8 worm cellular contexts compared by ENCODE assay signal in the genomic region with DNA sequence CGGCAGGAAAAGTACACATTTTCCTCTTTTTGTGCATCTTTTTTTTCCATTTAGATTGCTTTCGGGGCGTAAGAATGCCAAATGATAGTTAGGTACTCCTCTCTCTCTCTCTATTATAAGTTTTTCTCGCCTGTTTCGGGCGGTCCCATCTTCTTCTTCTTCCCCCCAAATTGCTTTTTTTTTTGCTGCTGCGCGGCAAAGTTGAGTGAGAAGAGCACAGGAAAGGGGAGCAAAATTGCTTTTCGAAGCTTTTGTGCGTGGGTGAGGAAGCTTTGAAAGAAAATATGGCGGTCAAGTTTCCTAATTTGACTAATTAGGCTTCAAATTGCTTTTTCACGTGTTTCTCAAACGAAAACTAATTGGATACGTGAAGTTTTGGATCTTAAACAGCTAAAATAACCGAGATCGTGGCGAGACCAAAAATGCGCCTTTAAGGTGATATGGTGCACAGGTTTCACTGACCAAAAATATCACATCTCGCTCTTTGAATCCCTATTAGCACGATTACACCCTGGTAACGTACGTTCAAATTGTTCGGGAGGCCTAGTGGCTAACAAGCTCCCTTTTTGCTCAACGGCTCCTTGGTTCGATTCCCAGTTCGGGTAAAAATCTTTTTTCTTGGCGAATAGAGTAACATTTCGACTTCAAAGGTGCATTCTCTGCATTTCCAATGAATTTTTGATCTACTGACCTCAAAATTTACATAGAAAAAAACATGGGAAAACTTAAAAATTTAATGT.
TF ChIP-seq lines count a peak whose summit lies in the region.

No protein-coding gene starts in this region.

TF ChIP-seq in whole organism, L1 larva, 84 proteins besides CTCF, POLR2A, EP300 and RAD21 (continues in another document):
- no peak for TF ChIP-seq fkh-4 (tag; optimal IDR thresholded peaks at IDR 0.05; lab: Kevin White, UChicago; ENCODE audit: borderline replicate concordance)
- no peak for TF ChIP-seq hlh-17 (GFP tag; optimal IDR thresholded peaks at IDR 0.05; lab: Kevin White, UChicago; ENCODE audit: borderline replicate concordance)
- no peak for TF ChIP-seq Y116A8C.19 (tag; optimal IDR thresholded peaks at IDR 0.05; lab: Kevin White, UChicago; ENCODE audit: borderline replicate concordance)
- TF ChIP-seq nhr-71 (tag; optimal IDR thresholded peaks at IDR 0.05; lab: Kevin White, UChicago): peak; percentile 6
- TF ChIP-seq zip-4 (GFP tag; optimal IDR thresholded peaks at IDR 0.05; lab: Kevin White, UChicago): no peak
- no peak for TF ChIP-seq isw-1 (GFP tag; IDR thresholded peaks at IDR 0.05; lab: Robert Waterston, UW)
- TF ChIP-seq ceh-63 (GFP tag; optimal IDR thresholded peaks at IDR 0.05; lab: Kevin White, UChicago): peak; percentile 74
- no peak for TF ChIP-seq hpl-2 (GFP tag; optimal IDR thresholded peaks at IDR 0.05; lab: Kevin White, UChicago)
- peak in 1 of 3 experiments; percentile 22 for TF ChIP-seq dpl-1 (GFP tag; optimal IDR thresholded peaks at IDR 0.05; lab: Kevin White, UChicago)

TF ChIP-seq in whole organism, L3 larva, 47 proteins besides CTCF, POLR2A, EP300 and RAD21:
- no peak for TF ChIP-seq ama-1 (optimal IDR thresholded peaks at IDR 0.05; lab: Kevin White, UChicago)
- peak; percentile 29 for TF ChIP-seq fkh-10 (GFP tag; optimal IDR thresholded peaks at IDR 0.05; lab: Kevin White, UChicago)

TF ChIP-seq in whole organism, L4 larva, 104 proteins besides CTCF, POLR2A, EP300 and RAD21 (continues in another document):
- TF ChIP-seq ztf-11 (tag; optimal IDR thresholded peaks at IDR 0.05; lab: Kevin White, UChicago) (no peak), nhr-28 (tag; optimal IDR thresholded peaks at IDR 0.05; lab: Kevin White, UChicago) (no peak), zfp-3 (GFP tag; conservative IDR thresholded peaks at IDR 0.05; lab: Robert Waterston, UW) (0 out of 2 replicates have a peak, but pooled peaks have one; percentile 37), mdt-29 (GFP tag; IDR thresholded peaks at IDR 0.05; lab: Robert Waterston, UW) (0 out of 2 replicates have a peak, but pooled peaks have one; percentile 9), daf-16 (GFP tag; optimal IDR thresholded peaks at IDR 0.05; lab: Kevin White, UChicago) (no peak), daf-16 (tag; optimal IDR thresholded peaks at IDR 0.05; lab: Kevin White, UChicago) (peak; percentile 8), lim-7 (GFP tag; IDR thresholded peaks at IDR 0.05; lab: Robert Waterston, UW) (peak; percentile 66; the same call in 1 of the 2 replicates), vab-7 (GFP tag; IDR thresholded peaks at IDR 0.05; lab: Robert Waterston, UW) (0 out of 2 replicates have a peak, but pooled peaks have one; percentile 40), Y48G9A.11 (GFP tag; IDR thresholded peaks at IDR 0.05; lab: Robert Waterston, UW) (0 out of 2 replicates have a peak, but pooled peaks have one; percentile 15), mxl-3 (GFP tag; optimal IDR thresholded peaks at IDR 0.05; lab: Kevin White, UChicago) (no peak)

TF ChIP-seq in whole organism, early embryonic, 17 proteins besides CTCF, POLR2A, EP300 and RAD21:
- TF ChIP-seq sea-1 (GFP tag; conservative IDR thresholded peaks at IDR 0.05; lab: Robert Waterston, UW) (no peak), ceh-13 (GFP tag; optimal IDR thresholded peaks at IDR 0.05; lab: Kevin White, UChicago) (no peak), tbx-37 (GFP tag; conservative IDR thresholded peaks at IDR 0.05; lab: Robert Waterston, UW) (no peak), F13C5.2 (tag; optimal IDR thresholded peaks at IDR 0.05; lab: Kevin White, UChicago) (no peak), pes-1 (GFP tag; IDR thresholded peaks at IDR 0.05; lab: Robert Waterston, UW) (peak; percentile 16; the same call in 1 of the 2 replicates)
TF ChIP-seq in whole organism, early embryonic: peak in this region for 1.

TF ChIP-seq in whole organism, late embryonic, 69 proteins besides CTCF, POLR2A, EP300 and RAD21:
- TF ChIP-seq unc-42 (tag; optimal IDR thresholded peaks at IDR 0.05; lab: Kevin White, UChicago) (peak; percentile 61), eyg-1 (tag; optimal IDR thresholded peaks at IDR 0.05; lab: Kevin White, UChicago) (no peak), ceh-14 (tag; optimal IDR thresholded peaks at IDR 0.05; lab: Kevin White, UChicago) (peak; percentile 33)
TF ChIP-seq in whole organism, late embryonic: peak in this region for 2.

TF ChIP-seq in whole organism, midembryonic, 9 proteins besides CTCF, POLR2A, EP300 and RAD21:
- TF ChIP-seq T22C8.4 (GFP tag; IDR thresholded peaks at IDR 0.05; lab: Robert Waterston, UW) (no peak), ztf-23 (GFP tag; IDR thresholded peaks at IDR 0.05; lab: Robert Waterston, UW) (no peak), tab-1 (GFP tag; IDR thresholded peaks at IDR 0.05; lab: Robert Waterston, UW) (0 out of 2 replicates have a peak, but pooled peaks have one; percentile 7), cog-1 (tag; optimal IDR thresholded peaks at IDR 0.05; lab: Kevin White, UChicago) (no peak), klf-2 (GFP tag; conservative IDR thresholded peaks at IDR 0.05; lab: Robert Waterston, UW) (no peak)

TF ChIP-seq in whole organism, mixed stage, embryonic, 35 proteins besides CTCF, POLR2A, EP300 and RAD21:
- TF ChIP-seq ceh-39 (tag; optimal IDR thresholded peaks at IDR 0.05; lab: Kevin White, UChicago) (no peak), ces-1 (GFP tag; optimal IDR thresholded peaks at IDR 0.05; lab: Kevin White, UChicago) (peak; percentile 46), drap-1 (GFP tag; optimal IDR thresholded peaks at IDR 0.05; lab: Kevin White, UChicago) (no peak), mls-2 (tag; optimal IDR thresholded peaks at IDR 0.05; lab: Kevin White, UChicago) (no peak)

TF ChIP-seq in whole organism, young adult, 124 proteins besides CTCF, POLR2A, EP300 and RAD21:
- no peak for TF ChIP-seq zfh-2 (GFP tag; conservative IDR thresholded peaks at IDR 0.05; lab: Robert Waterston, UW)
- TF ChIP-seq madf-6 (GFP tag; IDR thresholded peaks at IDR 0.05; lab: Robert Waterston, UW): peak; percentile 36; the same call in 1 of the 2 replicates
- TF ChIP-seq F49E8.2 (tag; optimal IDR thresholded peaks at IDR 0.05; lab: Kevin White, UChicago; ENCODE audit: insufficient read depth): peak; percentile 0
- TF ChIP-seq lin-26 (GFP tag; IDR thresholded peaks at IDR 0.05; lab: Robert Waterston, UW): peak; percentile 41; the same call in 1 of the 2 replicates
- peak; percentile 88 for TF ChIP-seq tbp1 (GFP tag; optimal IDR thresholded peaks at IDR 0.05; lab: Kevin White, UChicago)
- 0 out of 2 replicates have a peak, but pooled peaks have one; percentile 28 for TF ChIP-seq hmg-1.2 (GFP tag; IDR thresholded peaks at IDR 0.05; lab: Robert Waterston, UW)
- peak; percentile 62 for TF ChIP-seq rpc-1 (optimal IDR thresholded peaks at IDR 0.05; lab: Kevin White, UChicago)
- peak; percentile 65 for TF ChIP-seq rpc-1 (tag; optimal IDR thresholded peaks at IDR 0.05; lab: Kevin White, UChicago)
- peak; percentile 57 for TF ChIP-seq B0261.1 (tag; optimal IDR thresholded peaks at IDR 0.05; lab: Kevin White, UChicago)
- TF ChIP-seq rcor-1 (GFP tag; IDR thresholded peaks at IDR 0.05; lab: Robert Waterston, UW): no peak
- TF ChIP-seq K12H6.12 (tag; optimal IDR thresholded peaks at IDR 0.05; lab: Kevin White, UChicago): no peak
